Worm (Caenorhabditis elegans) whole organism, mixed stage, embryonic: Measurements from ENCODE around the gene mip-2.

Experiments
- drap-1 ChIP-seq: fragments of 200-800 bp; sonication (Bioruptor generic); optimal IDR thresholded peaks from 3 replicates; lab custom pipeline; 2018; ENCODE audit warnings: mild to moderate bottlenecking, missing genetic modification characterization, missing compliant biosample characterization
- elt-1 ChIP-seq: sonication (generic microtip); optimal IDR thresholded peaks from 2 replicates; lab custom pipeline; 2017; ENCODE audit warnings: missing genetic modification characterization, mild to moderate bottlenecking, missing compliant biosample characterization, antibody characterized with exemption, moderate library complexity, borderline replicate concordance; ENCODE audit not compliant: insufficient read depth
- mep-1 ChIP-seq: fragments of 150-350 bp; optimal IDR thresholded peaks from 2 replicates; lab custom pipeline; 2017; ENCODE audit warnings: missing biosample characterization, missing genetic modification reagents, missing genetic modification characterization, inconsistent platforms
- nhr-12 ChIP-seq: fragments of 150-350 bp; optimal IDR thresholded peaks from 2 replicates; lab custom pipeline; 2014; ENCODE audit warnings: missing biosample characterization, missing genetic modification characterization
- nhr-2 ChIP-seq: fragments of 150-350 bp; optimal IDR thresholded peaks from 2 replicates; lab custom pipeline; 2014; ENCODE audit warnings: missing biosample characterization, missing genetic modification characterization
- nhr-237 ChIP-seq: fragments of 150-350 bp; optimal IDR thresholded peaks from 2 replicates; lab custom pipeline; 2014; ENCODE audit warnings: missing biosample characterization, missing genetic modification characterization
- nhr-76 ChIP-seq: sonication (generic microtip); optimal IDR thresholded peaks from 2 replicates; lab custom pipeline; 2017; ENCODE audit warnings: missing biosample characterization, missing genetic modification characterization
- pha-4 ChIP-seq: fragments of 150-350 bp; optimal IDR thresholded peaks from 2 replicates; lab custom pipeline; 2018; ENCODE audit warnings: missing biosample characterization, missing genetic modification reagents, missing genetic modification characterization
- snpc-4 ChIP-seq: fragments of 150-350 bp; optimal IDR thresholded peaks from 2 replicates; lab custom pipeline; 2014; ENCODE audit warnings: missing biosample characterization, missing genetic modification characterization

DNA sequence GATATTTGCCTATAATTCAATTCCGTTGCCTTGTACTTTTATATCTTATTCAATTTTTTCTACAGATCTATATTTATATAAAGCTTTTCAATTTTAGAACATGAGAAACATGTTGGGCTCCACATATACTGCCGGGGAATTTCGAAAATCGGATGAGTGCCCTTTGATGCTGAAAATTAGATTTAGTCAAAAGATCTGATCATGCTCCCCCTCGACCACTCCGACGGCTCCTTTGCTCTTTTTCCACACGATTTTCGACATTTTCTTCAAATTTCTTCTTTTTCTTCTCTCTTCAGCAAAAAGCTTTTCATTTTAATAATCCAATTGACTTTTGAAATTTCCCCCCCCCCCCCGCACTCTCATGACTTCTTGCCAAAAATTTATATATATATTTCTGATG is 9.7 kb upstream of the mip-2 start:
- TF ChIP-seq drap-1 (GFP tag; lab: Kevin White, UChicago) (no peak), nhr-76 (no peak), snpc-4 (no peak), mep-1 (tag; lab: Kevin White, UChicago) (no peak), elt-1 (tag; lab: Kevin White, UChicago) (no peak), nhr-12 (tag; lab: Kevin White, UChicago) (no peak), pha-4 (tag; lab: Kevin White, UChicago) (no peak), nhr-237 (tag; lab: Kevin White, UChicago) (no peak), nhr-2 (tag; lab: Kevin White, UChicago) (no peak)
